Worm (Caenorhabditis elegans): Measurements from ENCODE around the gene decr-1.1.
A peak's percentile ranks its signal among the peaks of the same experiment; 100 is the strongest.

ce11 chrV:13808462-13808867 is 26.3 kb downstream of the decr-1.1 start:
- TF ChIP-seq ets-4 (tag; optimal IDR thresholded peaks at IDR 0.05) (no peak), elt-2 (tag; optimal IDR thresholded peaks at IDR 0.05) (peak; percentile 18), ceh-9 (tag; optimal IDR thresholded peaks at IDR 0.05) (no peak)
